Fruit fly (Drosophila melanogaster): ENCODE measurements around the gene AhcyL2.
A peak's percentile ranks its signal among the peaks of the same experiment; 100 is the strongest.

dm6 chr3R:16986181-16987074, 4.5 kb upstream of the AhcyL2 start:
- TF ChIP-seq otp (GFP tag; IDR thresholded peaks at IDR 0.05) (peak; percentile 97), inv (GFP tag; IDR thresholded peaks at IDR 0.05; ENCODE audit: partially characterized antibody) (peak; percentile 11; the same call in 1 of the 2 replicates), insv (GFP tag; optimal IDR thresholded peaks at IDR 0.05) (peak; percentile 39 to 65)

All from whole organism, embryonic.